Worm (Caenorhabditis elegans) whole organism, young adult: ENCODE data around the gene vps-8.

Experiments
- B0035.1 ChIP-seq: sonication (generic microtip); optimal IDR thresholded peaks from 2 replicates; lab custom pipeline; 2016; ENCODE audit warnings: missing genetic modification characterization, mild to moderate bottlenecking, missing compliant biosample characterization, missing genotype, missing genetic modification reagents
- B0261.1 ChIP-seq: sonication (generic microtip); optimal IDR thresholded peaks from 2 replicates; lab custom pipeline; 2016; ENCODE audit warnings: mild to moderate bottlenecking, missing genetic modification characterization, moderate library complexity, missing compliant biosample characterization
- D2030.7 ChIP-seq: fragments of 200-800 bp; sonication (Bioruptor generic); IDR thresholded peaks from 2 replicates; pipeline ENCODE4 v1.3.6; 2022; ENCODE audit warnings: missing genetic modification reagents, missing genetic modification characterization, missing compliant biosample characterization
- F10E7.11 ChIP-seq: sonication (generic microtip); optimal IDR thresholded peaks from 2 replicates; lab custom pipeline; 2017; ENCODE audit warnings: mild to moderate bottlenecking, missing genetic modification characterization, moderate library complexity, missing compliant biosample characterization
- F39B2.1 ChIP-seq: fragments of 200-800 bp; sonication (Bioruptor generic); IDR thresholded peaks from 2 replicates; pipeline ENCODE4 v1.3.6; 2022; ENCODE audit warnings: missing genetic modification reagents, missing genetic modification characterization, missing compliant biosample characterization
- F49E8.2 ChIP-seq: sonication (generic microtip); optimal IDR thresholded peaks from 3 replicates; lab custom pipeline; 2017; ENCODE audit warnings: missing genetic modification characterization, mild to moderate bottlenecking, missing compliant biosample characterization, antibody characterized with exemption, moderate library complexity; ENCODE audit not compliant: insufficient read depth
- F55B11.4 ChIP-seq: sonication (generic microtip); optimal IDR thresholded peaks from 2 replicates; lab custom pipeline; 2016; ENCODE audit warnings: missing compliant biosample characterization, missing genetic modification characterization, borderline replicate concordance; ENCODE audit not compliant: insufficient read depth
- F57A8.1 ChIP-seq: fragments of 200-800 bp; sonication (Bioruptor generic); optimal IDR thresholded peaks from 2 replicates; lab custom pipeline; 2018; ENCODE audit warnings: mild to moderate bottlenecking, missing genetic modification characterization, moderate library complexity, missing compliant biosample characterization
- Y56A3A.18 ChIP-seq: fragments of 200-800 bp; sonication (Bioruptor generic); IDR thresholded peaks from 2 replicates; pipeline ENCODE4 v1.3.6; 2022; ENCODE audit warnings: missing genetic modification reagents, missing genetic modification characterization, missing compliant biosample characterization
- akir-1 ChIP-seq: fragments of 200-800 bp; sonication (Bioruptor generic); optimal IDR thresholded peaks from 2 replicates; lab custom pipeline; 2018; ENCODE audit warnings: mild to moderate bottlenecking, missing genetic modification characterization, moderate library complexity, missing compliant biosample characterization
- aptf-2 ChIP-seq: fragments of 200-800 bp; sonication (Bioruptor generic); conservative IDR thresholded peaks from 2 replicates; pipeline ENCODE4 v1.3.6; 2022; ENCODE audit warnings: missing genetic modification reagents, missing genetic modification characterization, missing compliant biosample characterization
- ceh-100 ChIP-seq: fragments of 200-800 bp; sonication (Bioruptor generic); IDR thresholded peaks from 2 replicates; pipeline ENCODE4 v1.3.6; 2022; ENCODE audit warnings: missing genetic modification reagents, missing genetic modification characterization, missing compliant biosample characterization
- ceh-40 ChIP-seq: fragments of 200-800 bp; sonication (Bioruptor generic); IDR thresholded peaks from 2 replicates; pipeline ENCODE4 v1.3.6; 2022; ENCODE audit warnings: missing genetic modification characterization, missing compliant biosample characterization
- ceh-58 ChIP-seq: fragments of 200-800 bp; sonication (Bioruptor generic); IDR thresholded peaks from 2 replicates; pipeline ENCODE4 v1.3.6; 2022; ENCODE audit warnings: missing genetic modification characterization, missing compliant biosample characterization
- chd-7 ChIP-seq: sonication (generic microtip); optimal IDR thresholded peaks from 2 replicates; lab custom pipeline; 2016; ENCODE audit warnings: mild to moderate bottlenecking, missing genetic modification characterization, moderate library complexity, missing compliant biosample characterization
- dox-1 ChIP-seq: fragments of 200-800 bp; sonication (Bioruptor generic); IDR thresholded peaks from 2 replicates; pipeline ENCODE4 v1.3.6; 2022; ENCODE audit warnings: missing genetic modification reagents, missing genetic modification characterization, missing compliant biosample characterization
- dpl-1 ChIP-seq: fragments of 150-350 bp; optimal IDR thresholded peaks from 2 replicates; lab custom pipeline; 2014; ENCODE audit warnings: missing biosample characterization, missing genetic modification reagents, missing genetic modification characterization
- ets-4 ChIP-seq: fragments of 200-800 bp; sonication (Bioruptor generic); optimal IDR thresholded peaks from 2 replicates; lab custom pipeline; 2018; ENCODE audit warnings: mild to moderate bottlenecking, missing genetic modification characterization, missing compliant biosample characterization
- hmg-20 ChIP-seq: fragments of 200-800 bp; sonication (Bioruptor generic); IDR thresholded peaks from 2 replicates; pipeline ENCODE4 v1.3.6; 2022; ENCODE audit warnings: missing genetic modification reagents, missing genetic modification characterization, missing compliant biosample characterization
- lag-1 ChIP-seq: fragments of 200-800 bp; sonication (Bioruptor generic); IDR thresholded peaks from 2 replicates; pipeline ENCODE4 v1.3.6; 2022; ENCODE audit warnings: missing genetic modification reagents, missing genetic modification characterization, missing compliant biosample characterization
- lin-35 ChIP-seq, 3 experiments: fragments of 150-350 bp in 2 of 3; sonication (generic microtip) in 1 of 3; optimal IDR thresholded peaks; 2 replicates each; lab custom pipeline; 2014 to 2018; ENCODE audit warnings: missing biosample characterization in 3 of 3, missing genetic modification characterization in 3 of 3, missing genetic modification reagents in 3 of 3
- lin-40 ChIP-seq: sonication (generic microtip); optimal IDR thresholded peaks from 2 replicates; lab custom pipeline; 2016; ENCODE audit warnings: missing genetic modification characterization, mild to moderate bottlenecking, missing compliant biosample characterization, missing genotype, missing genetic modification reagents
- lir-1 ChIP-seq: fragments of 200-800 bp; sonication (Bioruptor generic); conservative IDR thresholded peaks from 2 replicates; pipeline ENCODE4 v1.3.6; 2022; ENCODE audit warnings: missing genetic modification reagents, missing genetic modification characterization, missing compliant biosample characterization
- madf-10 ChIP-seq: sonication (generic microtip); optimal IDR thresholded peaks from 2 replicates; lab custom pipeline; 2016; ENCODE audit warnings: mild to moderate bottlenecking, missing genetic modification characterization, missing compliant biosample characterization
- madf-8 ChIP-seq: fragments of 200-800 bp; sonication (Bioruptor generic); conservative IDR thresholded peaks from 2 replicates; pipeline ENCODE4 v1.3.6; 2022; ENCODE audit warnings: missing genetic modification reagents, missing genetic modification characterization, missing compliant biosample characterization
- mel-28 ChIP-seq: sonication (generic microtip); optimal IDR thresholded peaks from 2 replicates; lab custom pipeline; 2016; ENCODE audit warnings: borderline replicate concordance, mild to moderate bottlenecking, missing genetic modification characterization, missing compliant biosample characterization
- nfya-1 ChIP-seq: sonication (generic microtip); optimal IDR thresholded peaks from 2 replicates; lab custom pipeline; 2017; ENCODE audit warnings: antibody characterized with exemption, missing compliant biosample characterization, missing genetic modification characterization, borderline replicate concordance; ENCODE audit not compliant: insufficient read depth
- pha-4 ChIP-seq: fragments of 150-350 bp; sonication (generic microtip); optimal IDR thresholded peaks from 2 replicates; lab custom pipeline; 2014; ENCODE audit warnings: missing biosample characterization, missing genetic modification reagents, missing genetic modification characterization
- tbp1 ChIP-seq: fragments of 200-800 bp; sonication (Bioruptor generic); optimal IDR thresholded peaks from 2 replicates; lab custom pipeline; 2018; ENCODE audit warnings: mild to moderate bottlenecking, missing genetic modification characterization, missing compliant biosample characterization
- tbx-9 ChIP-seq: sonication (generic microtip); optimal IDR thresholded peaks from 2 replicates; lab custom pipeline; 2016; ENCODE audit warnings: borderline replicate concordance, missing genetic modification characterization, inconsistent platforms, missing compliant biosample characterization
- xnd-1 ChIP-seq: sonication (generic microtip); optimal IDR thresholded peaks from 2 replicates; lab custom pipeline; 2016; ENCODE audit warnings: missing genotype, missing genetic modification reagents, missing genetic modification characterization, missing compliant biosample characterization
- ztf-22 ChIP-seq: fragments of 200-800 bp; sonication (Bioruptor generic); optimal IDR thresholded peaks from 2 replicates; lab custom pipeline; 2018; ENCODE audit warnings: mild to moderate bottlenecking, missing genetic modification characterization, moderate library complexity, missing compliant biosample characterization
- ztf-28 ChIP-seq: fragments of 200-800 bp; sonication (Bioruptor generic); IDR thresholded peaks from 2 replicates; pipeline ENCODE4 v1.3.6; 2022; ENCODE audit warnings: missing genetic modification reagents, missing genetic modification characterization, missing compliant biosample characterization

vps-8 gene

DNA sequence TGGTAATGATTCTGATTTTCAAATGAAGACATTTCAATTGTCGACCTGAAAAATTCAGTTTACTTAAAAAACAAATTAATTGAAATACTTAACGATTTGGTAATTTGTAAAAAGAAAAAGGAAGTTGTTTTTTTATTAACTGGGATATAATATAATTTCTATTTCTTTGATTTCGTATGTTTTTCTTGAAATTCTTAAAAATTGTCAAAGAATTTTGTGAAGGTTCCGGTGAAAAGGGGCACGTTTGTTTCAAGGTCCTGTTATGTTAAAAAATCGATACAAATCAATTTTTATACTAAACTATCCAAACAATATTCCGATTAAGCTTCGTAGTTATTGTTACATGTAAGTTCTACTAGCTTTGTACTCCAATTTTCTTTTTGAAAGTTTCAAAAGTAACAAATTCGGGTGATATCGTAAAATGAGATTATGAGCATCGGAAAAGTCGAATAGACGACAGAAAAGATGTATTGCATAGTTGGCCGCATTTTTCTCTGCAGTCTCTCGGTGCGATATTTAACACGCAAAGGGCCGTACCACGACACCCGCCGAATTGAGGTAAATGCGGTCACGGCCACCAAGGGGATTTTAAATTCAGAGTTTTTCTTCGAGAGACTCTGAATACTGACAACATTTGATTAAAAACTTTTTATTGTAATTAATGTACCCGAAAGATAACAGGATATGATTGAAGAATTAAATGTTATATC, 16.5 kb downstream of the vps-8 start, which contains the start of gene Y39C12A.9:
Gene Y39C12A.9 (minus strand): TSS at position 51 of the 710 bp plus-strand sequence.
- TF ChIP-seq D2030.7 (GFP tag; lab: Robert Waterston, UW) = no peak
- TF ChIP-seq tbp1 = no peak
- TF ChIP-seq chd-7 (tag; lab: Kevin White, UChicago) = no peak
- TF ChIP-seq tbx-9 (tag; lab: Kevin White, UChicago) = no peak
- TF ChIP-seq F39B2.1 = no peak
- no peak for TF ChIP-seq ztf-22 (GFP tag; lab: Kevin White, UChicago)
- TF ChIP-seq ztf-28 (GFP tag; lab: Robert Waterston, UW) = no peak
- no peak for TF ChIP-seq B0261.1
- no peak for TF ChIP-seq Y56A3A.18 (GFP tag; lab: Robert Waterston, UW)
- TF ChIP-seq pha-4 = no peak
- TF ChIP-seq F55B11.4 (tag; lab: Kevin White, UChicago) = no peak
- no peak for TF ChIP-seq akir-1
- no peak for TF ChIP-seq lin-40 (tag; lab: Kevin White, UChicago)
- no peak for TF ChIP-seq B0035.1 (tag; lab: Kevin White, UChicago)
- no peak for TF ChIP-seq F57A8.1
- no peak for TF ChIP-seq lag-1 (GFP tag; lab: Robert Waterston, UW)
- TF ChIP-seq ceh-40 = no peak

DNA sequence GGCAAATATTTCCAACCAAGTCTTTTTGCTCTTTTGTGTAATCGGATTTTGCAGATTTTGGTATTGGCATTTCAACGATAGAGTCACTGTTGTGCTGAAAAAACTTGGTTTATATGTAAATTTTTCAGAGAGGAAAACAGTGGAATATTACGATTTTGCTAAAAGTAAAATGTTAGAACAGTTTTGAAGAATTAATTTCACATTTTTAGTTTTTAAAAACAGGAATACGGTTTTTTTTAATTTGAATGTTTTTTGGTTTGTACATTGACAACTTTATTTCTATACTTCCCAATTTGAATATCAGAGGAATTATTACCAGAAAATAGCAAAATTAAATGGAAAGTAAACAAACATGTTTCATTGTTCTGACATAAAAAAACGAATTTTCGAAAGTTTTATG, 23.2 kb downstream of the vps-8 start, which contains the start of gene dnj-26:
Gene dnj-26 (minus strand): TSS at position 101 of the 400 bp plus-strand sequence.
- no peak for TF ChIP-seq B0035.1 (tag; lab: Kevin White, UChicago)
- TF ChIP-seq dpl-1 (GFP tag; lab: Kevin White, UChicago) = no peak
- no peak for TF ChIP-seq lin-35 (GFP tag; optimal IDR thresholded peaks at IDR 0.05; lab: Kevin White, UChicago)
- TF ChIP-seq F39B2.1 = no peak
- no peak for TF ChIP-seq madf-8 (GFP tag; lab: Robert Waterston, UW)
- no peak for TF ChIP-seq F10E7.11 (tag; lab: Kevin White, UChicago)
- no peak for TF ChIP-seq ceh-100 (GFP tag; lab: Robert Waterston, UW)
- no peak for TF ChIP-seq mel-28 (tag; lab: Kevin White, UChicago)
- no peak for TF ChIP-seq aptf-2 (GFP tag; lab: Robert Waterston, UW)
- TF ChIP-seq hmg-20 (GFP tag; lab: Robert Waterston, UW) = no peak
- TF ChIP-seq ets-4 (GFP tag; lab: Kevin White, UChicago) = no peak

DNA sequence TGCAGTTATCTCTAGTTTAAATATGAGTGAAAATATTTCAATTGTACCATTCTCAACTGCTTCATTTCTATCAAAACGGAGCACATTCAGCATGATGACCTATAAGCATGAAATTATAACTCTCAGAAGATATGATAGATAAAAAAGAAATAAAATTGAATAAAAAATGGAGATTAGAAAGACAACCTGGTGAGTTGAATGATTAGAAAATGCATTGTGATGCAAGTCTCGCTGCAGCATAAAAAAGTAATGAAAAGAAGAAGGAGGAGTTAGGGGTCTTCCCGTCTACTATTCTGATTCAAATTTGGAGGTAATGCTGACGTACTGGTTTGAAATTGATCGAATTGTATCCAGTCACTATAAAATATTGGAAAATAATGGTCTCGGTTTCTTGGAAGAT, 31.1 kb downstream of the vps-8 start, which contains the start of gene sre-15:
Gene sre-15 (minus strand): TSS at position 101 of the 400 bp plus-strand sequence.
- TF ChIP-seq dox-1 = no peak
- TF ChIP-seq lir-1 (GFP tag; lab: Robert Waterston, UW) = no peak
- TF ChIP-seq nfya-1 (tag; lab: Kevin White, UChicago) = no peak
- TF ChIP-seq ztf-22 (GFP tag; lab: Kevin White, UChicago) = no peak
- no peak for TF ChIP-seq xnd-1 (tag; lab: Kevin White, UChicago)
- TF ChIP-seq madf-10 (tag; lab: Kevin White, UChicago) = no peak
- no peak for TF ChIP-seq ceh-58 (GFP tag; lab: Robert Waterston, UW)
- no peak for TF ChIP-seq F49E8.2 (tag; lab: Kevin White, UChicago)
